Worm (Caenorhabditis elegans) whole organism, early embryonic: ENCODE results near the gene ver-3.

Experiments used
- B0310.2 ChIP-seq: sonication (generic microtip); optimal IDR thresholded peaks from 2 replicates; lab custom pipeline; 2016; ENCODE audit warnings: mild to moderate bottlenecking, missing genetic modification characterization, missing compliant biosample characterization
- F13C5.2 ChIP-seq: sonication (generic microtip); optimal IDR thresholded peaks from 2 replicates; lab custom pipeline; 2017; ENCODE audit warnings: mild to moderate bottlenecking, missing genetic modification characterization, inconsistent platforms, missing compliant biosample characterization
- aly-1 ChIP-seq: sonication (generic microtip); optimal IDR thresholded peaks from 2 replicates; lab custom pipeline; 2016; ENCODE audit warnings: missing genetic modification characterization, missing compliant biosample characterization
- ama-1 ChIP-seq: fragments of 150-350 bp; optimal IDR thresholded peaks from 2 replicates; lab custom pipeline; 2014
- ceh-13 ChIP-seq: fragments of 200-800 bp; sonication (Bioruptor generic); optimal IDR thresholded peaks from 2 replicates; lab custom pipeline; 2018; ENCODE audit warnings: mild to moderate bottlenecking, missing genetic modification characterization, missing compliant biosample characterization
- ceh-36 ChIP-seq: sonication (generic microtip); optimal IDR thresholded peaks from 2 replicates; lab custom pipeline; 2016; ENCODE audit warnings: missing genetic modification characterization, inconsistent platforms, missing compliant biosample characterization
- ets-7 ChIP-seq: sonication (generic microtip); optimal IDR thresholded peaks from 2 replicates; lab custom pipeline; 2016; ENCODE audit warnings: missing genotype, missing genetic modification characterization, missing compliant biosample characterization
- flt-1 ChIP-seq: fragments of 200-800 bp; sonication (Bioruptor generic); IDR thresholded peaks from 2 replicates; pipeline ENCODE4 v1.3.6; 2022; ENCODE audit warnings: missing genetic modification characterization, missing compliant biosample characterization
- hmbx-1 ChIP-seq: sonication (generic microtip); optimal IDR thresholded peaks from 2 replicates; lab custom pipeline; 2016; ENCODE audit warnings: mild to moderate bottlenecking, missing genetic modification characterization, missing compliant biosample characterization
- hmg-4 ChIP-seq: fragments of 200-800 bp; sonication (Bioruptor generic); optimal IDR thresholded peaks from 2 replicates; lab custom pipeline; 2018; ENCODE audit warnings: mild to moderate bottlenecking, missing genetic modification characterization, missing compliant biosample characterization
- hnd-1 ChIP-seq: sonication (generic microtip); optimal IDR thresholded peaks from 2 replicates; lab custom pipeline; 2016; ENCODE audit warnings: missing genetic modification characterization, missing compliant biosample characterization
- pes-1 ChIP-seq: fragments of 200-800 bp; sonication (Bioruptor generic); IDR thresholded peaks from 2 replicates; pipeline ENCODE4 v1.3.6; 2022; ENCODE audit warnings: missing genetic modification reagents, missing genetic modification characterization, missing compliant biosample characterization
- scrt-1 ChIP-seq: fragments of 200-800 bp; sonication (Bioruptor generic); IDR thresholded peaks from 2 replicates; pipeline ENCODE4 v1.3.6; 2022; ENCODE audit warnings: missing genetic modification characterization, missing compliant biosample characterization
- sea-1 ChIP-seq: fragments of 200-800 bp; sonication (Bioruptor generic); conservative IDR thresholded peaks from 2 replicates; pipeline ENCODE4 v1.3.6; 2022; ENCODE audit warnings: missing genetic modification characterization, missing compliant biosample characterization
- tbx-11 ChIP-seq: fragments of 200-800 bp; sonication (Bioruptor generic); IDR thresholded peaks from 2 replicates; pipeline ENCODE4 v1.3.6; 2022; ENCODE audit warnings: missing genetic modification characterization, missing compliant biosample characterization
- tbx-37 ChIP-seq: fragments of 200-800 bp; sonication (Bioruptor generic); conservative IDR thresholded peaks from 2 replicates; pipeline ENCODE4 v1.3.6; 2022; ENCODE audit warnings: missing genetic modification reagents, missing genetic modification characterization, missing compliant biosample characterization
- tra-4 ChIP-seq: sonication (generic microtip); optimal IDR thresholded peaks from 2 replicates; lab custom pipeline; 2017; ENCODE audit warnings: missing genetic modification characterization, missing compliant biosample characterization

The ver-3 gene

ce11 chrX:11031869-11032268 lies 39.6 kb downstream of the ver-3 start:
- TF ChIP-seq pes-1 (0 out of 2 replicates have a peak, but pooled peaks have one; percentile 27), hnd-1 (tag; lab: Kevin White, UChicago) (no peak)

DNA sequence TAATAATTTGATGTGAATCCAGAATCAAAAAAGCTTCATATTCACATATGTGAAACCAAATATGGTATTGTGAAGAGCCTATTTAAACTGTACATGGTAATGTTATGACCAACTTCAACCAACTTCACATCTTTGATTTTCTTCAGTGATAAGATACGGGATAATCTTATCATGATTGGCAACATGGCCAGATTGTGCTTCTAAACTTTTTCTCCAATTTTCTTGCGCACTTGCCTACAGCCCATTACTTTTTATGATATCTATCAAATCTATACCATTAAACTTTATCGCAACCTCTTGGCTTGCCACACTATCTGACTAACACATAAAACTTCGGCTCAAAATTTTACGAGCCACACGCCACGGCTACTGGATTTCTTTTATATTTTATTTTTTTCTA lies 40.1 kb downstream of the ver-3 start:
- no peak for TF ChIP-seq ets-7
- TF ChIP-seq scrt-1 (GFP tag; lab: Robert Waterston, UW) = no peak
- TF ChIP-seq hmbx-1 (tag; lab: Kevin White, UChicago) = no peak
- TF ChIP-seq hnd-1 (tag; lab: Kevin White, UChicago) = no peak
- TF ChIP-seq tra-4 (tag; lab: Kevin White, UChicago) = no peak
- TF ChIP-seq sea-1 = no peak
- no peak for TF ChIP-seq B0310.2 (tag; lab: Kevin White, UChicago)
- no peak for TF ChIP-seq ama-1 (lab: Kevin White, UChicago)
- no peak for TF ChIP-seq tbx-11 (GFP tag; lab: Robert Waterston, UW)
- no peak for TF ChIP-seq F13C5.2 (tag; lab: Kevin White, UChicago)
- no peak for TF ChIP-seq ceh-13
- no peak for TF ChIP-seq flt-1 (GFP tag; lab: Robert Waterston, UW)
- no peak for TF ChIP-seq aly-1
- TF ChIP-seq hmg-4 (GFP tag; lab: Kevin White, UChicago) = no peak
- TF ChIP-seq tbx-37 (GFP tag; lab: Robert Waterston, UW) = no peak
- TF ChIP-seq pes-1 = no peak
- no peak for TF ChIP-seq ceh-36 (tag; lab: Kevin White, UChicago)

DNA sequence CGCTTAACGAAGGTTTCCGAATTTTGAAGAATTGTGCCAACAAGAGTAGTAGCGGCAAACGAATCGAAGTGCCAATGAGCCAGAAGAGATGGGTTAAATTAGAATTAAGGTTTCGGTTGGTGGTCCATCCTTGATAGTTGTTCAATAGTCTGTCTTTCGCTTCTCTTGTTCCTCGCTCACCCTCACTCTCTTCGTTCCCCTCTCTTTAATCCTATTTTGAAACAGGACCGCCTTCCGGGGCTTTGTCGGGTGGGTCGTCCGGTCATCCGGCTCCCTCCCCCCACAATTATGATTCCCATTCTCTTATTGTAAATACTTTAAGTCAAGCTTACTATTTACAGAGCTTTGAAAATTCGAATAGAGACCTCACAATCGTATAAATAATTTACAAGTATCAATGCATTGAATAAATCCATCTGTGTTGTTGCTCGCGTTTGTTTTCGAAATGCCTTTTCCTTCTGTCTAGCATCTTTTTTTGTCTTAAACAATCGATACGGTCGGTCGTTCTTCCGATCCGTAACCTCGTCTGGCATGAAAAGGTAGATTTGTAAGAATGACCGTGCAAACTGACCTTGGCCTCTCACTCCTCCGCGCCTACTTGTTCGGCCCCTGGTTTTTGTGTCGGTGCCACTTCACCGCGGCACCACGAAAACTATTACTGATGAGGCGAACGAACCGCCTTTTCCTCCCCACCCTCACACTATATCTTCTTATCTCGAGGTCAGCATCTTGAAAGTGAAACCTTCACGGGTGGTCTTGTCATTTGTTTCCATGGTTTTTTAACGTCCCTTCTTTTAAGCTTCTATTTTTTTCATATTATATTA lies 41.1 kb downstream of the ver-3 start:
- TF ChIP-seq hmg-4 (GFP tag; lab: Kevin White, UChicago) (no peak), tbx-11 (GFP tag; lab: Robert Waterston, UW) (no peak), F13C5.2 (tag; lab: Kevin White, UChicago) (no peak), ama-1 (lab: Kevin White, UChicago) (no peak), flt-1 (GFP tag; lab: Robert Waterston, UW) (no peak), sea-1 (no peak), hnd-1 (tag; lab: Kevin White, UChicago) (no peak), pes-1 (no peak)

ce11 chrX:11033952-11034287 lies 41.6 kb downstream of the ver-3 start:
- TF ChIP-seq hmg-4 (GFP tag; lab: Kevin White, UChicago) = no peak

DNA sequence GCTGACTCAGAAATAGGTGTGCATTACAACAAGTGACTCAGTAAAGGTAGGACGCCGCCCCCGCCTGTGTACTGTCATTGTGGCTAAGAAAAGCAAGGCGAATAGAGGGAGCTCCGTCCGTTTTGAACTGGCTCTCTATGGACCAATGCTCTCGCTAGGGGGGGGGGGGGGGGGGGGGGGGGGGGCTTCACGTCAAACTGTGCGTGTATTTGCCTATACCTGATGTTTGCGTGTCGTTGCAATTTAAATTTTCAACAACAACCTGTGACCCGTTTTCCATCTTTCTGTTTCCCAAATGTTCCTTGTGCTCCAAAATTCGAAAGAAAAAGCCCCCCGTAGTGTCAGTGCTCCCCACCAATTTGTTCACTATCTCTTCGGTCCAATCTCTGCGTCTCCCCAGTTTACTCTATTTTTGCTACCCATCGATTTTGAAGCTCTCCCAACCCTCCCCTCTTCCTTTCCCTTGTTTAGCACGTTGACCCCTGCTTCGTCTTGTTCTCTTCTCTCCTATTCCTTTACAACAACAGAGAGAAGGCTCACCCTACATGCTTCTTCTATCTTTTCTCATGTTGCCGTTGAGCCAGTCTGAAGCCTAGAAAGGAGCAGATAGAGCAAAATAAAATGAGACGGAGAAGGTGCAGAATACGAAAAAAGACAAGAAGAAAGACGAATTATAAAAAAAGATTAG lies 42.3 kb downstream of the ver-3 start:
- TF ChIP-seq sea-1 (no peak), ama-1 (lab: Kevin White, UChicago) (peak; percentile 43), hmg-4 (GFP tag; lab: Kevin White, UChicago) (peak; percentile 67), tbx-37 (GFP tag; lab: Robert Waterston, UW) (no peak), F13C5.2 (tag; lab: Kevin White, UChicago) (peak; percentile 17), tra-4 (tag; lab: Kevin White, UChicago) (no peak), B0310.2 (tag; lab: Kevin White, UChicago) (no peak), pes-1 (0 out of 2 replicates have a peak, but pooled peaks have one; percentile 4), tbx-11 (GFP tag; lab: Robert Waterston, UW) (no peak), flt-1 (GFP tag; lab: Robert Waterston, UW) (no peak), ceh-13 (no peak)

ce11 chrX:11035563-11035962 lies 43.3 kb downstream of the ver-3 start:
- TF ChIP-seq pes-1 (no peak), hmg-4 (GFP tag; lab: Kevin White, UChicago) (no peak), aly-1 (no peak), sea-1 (no peak), ets-7 (no peak), tbx-11 (GFP tag; lab: Robert Waterston, UW) (no peak), tra-4 (tag; lab: Kevin White, UChicago) (no peak), flt-1 (GFP tag; lab: Robert Waterston, UW) (no peak), ama-1 (lab: Kevin White, UChicago) (no peak), F13C5.2 (tag; lab: Kevin White, UChicago) (no peak), hmbx-1 (tag; lab: Kevin White, UChicago) (no peak), tbx-37 (GFP tag; lab: Robert Waterston, UW) (no peak), hnd-1 (tag; lab: Kevin White, UChicago) (no peak), ceh-36 (tag; lab: Kevin White, UChicago) (no peak), ceh-13 (no peak), B0310.2 (tag; lab: Kevin White, UChicago) (no peak)

- TF ChIP-seq flt-1 (GFP tag; lab: Robert Waterston, UW) = no peak
Observed at ce11 chrX:11036114-11037087, 44.1 kb downstream of the ver-3 start.
